Worm (Caenorhabditis elegans) whole organism, L1 larva: ENCODE data around the gene ZK856.5.

ENCODE experiments used
- ceh-82 ChIP-seq, 3 experiments: fragments of 150-350 bp in 1 of 3; sonication (generic microtip) in 2 of 3; optimal IDR thresholded peaks; 2 replicates each; lab custom pipeline; 2014 to 2017; ENCODE audit warnings: missing biosample characterization in 3 of 3, missing genetic modification characterization in 3 of 3
- fos-1 ChIP-seq: fragments of 150-350 bp; optimal IDR thresholded peaks from 2 replicates; lab custom pipeline; 2014; ENCODE audit warnings: missing biosample characterization, missing genetic modification characterization
- jun-1 ChIP-seq: fragments of 150-350 bp; optimal IDR thresholded peaks from 2 replicates; lab custom pipeline; 2014; ENCODE audit warnings: missing biosample characterization, missing genetic modification reagents, missing genetic modification characterization
- nhr-11 ChIP-seq: fragments of 150-350 bp; optimal IDR thresholded peaks from 2 replicates; lab custom pipeline; 2014; ENCODE audit warnings: missing biosample characterization, missing genetic modification characterization
- zag-1 ChIP-seq: fragments of 150-350 bp; optimal IDR thresholded peaks from 2 replicates; lab custom pipeline; 2014; ENCODE audit warnings: missing biosample characterization, missing genetic modification characterization

DNA sequence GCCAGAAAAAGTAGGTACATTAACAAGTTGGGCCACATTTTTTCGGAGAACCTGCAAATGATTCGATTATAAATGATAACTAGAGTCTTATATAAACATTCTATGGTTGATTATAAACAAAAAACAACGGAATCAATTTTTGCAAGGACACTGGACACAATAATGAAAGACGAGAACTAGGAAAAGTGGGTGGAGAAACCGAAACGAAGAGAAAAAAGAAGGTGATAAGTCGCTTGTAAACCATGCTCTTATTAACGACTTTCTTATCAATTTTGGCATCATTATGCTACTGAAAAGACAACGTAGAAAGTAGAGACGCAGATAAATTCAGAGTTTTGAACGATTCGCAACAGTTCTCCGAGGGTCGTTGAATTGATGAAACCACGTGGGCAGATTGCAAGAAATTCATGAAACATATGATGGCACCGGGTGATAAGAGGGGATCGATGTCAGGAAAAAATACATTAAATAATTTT, at the start of gene ZK856.5:
- no peak for TF ChIP-seq ceh-82 (tag; optimal IDR thresholded peaks at IDR 0.05; lab: Kevin White, UChicago)
- no peak for TF ChIP-seq zag-1 (tag; lab: Kevin White, UChicago)
- no peak for TF ChIP-seq jun-1 (tag; lab: Kevin White, UChicago)
- TF ChIP-seq nhr-11 (tag; lab: Kevin White, UChicago): no peak
- no peak for TF ChIP-seq fos-1 (tag; lab: Kevin White, UChicago)
